Fruit fly (Drosophila melanogaster) whole organism, adult: ENCODE data around the gene RpS19b.

Source experiments
- Clk ChIP-seq: fragments of 200-800 bp; sonication (Bioruptor generic); optimal IDR thresholded peaks from 2 replicates; lab custom pipeline; 2017; ENCODE audit warnings: missing biosample characterization, missing genetic modification characterization
- Hr96 ChIP-seq: fragments of 200-800 bp; sonication (Bioruptor generic); optimal IDR thresholded peaks from 2 replicates; lab custom pipeline; 2016; ENCODE audit warnings: missing biosample characterization, missing genetic modification characterization
- bab1 ChIP-seq: fragments of 200-800 bp; sonication (Bioruptor generic); optimal IDR thresholded peaks from 3 replicates; lab custom pipeline; 2019; ENCODE audit warnings: missing biosample characterization, mild to moderate bottlenecking, missing genetic modification characterization, moderate library complexity
- cnc ChIP-seq, 2 experiments: fragments of >200 bp; optimal IDR thresholded peaks; 2 replicates each; lab custom pipeline; 2017

DNA sequence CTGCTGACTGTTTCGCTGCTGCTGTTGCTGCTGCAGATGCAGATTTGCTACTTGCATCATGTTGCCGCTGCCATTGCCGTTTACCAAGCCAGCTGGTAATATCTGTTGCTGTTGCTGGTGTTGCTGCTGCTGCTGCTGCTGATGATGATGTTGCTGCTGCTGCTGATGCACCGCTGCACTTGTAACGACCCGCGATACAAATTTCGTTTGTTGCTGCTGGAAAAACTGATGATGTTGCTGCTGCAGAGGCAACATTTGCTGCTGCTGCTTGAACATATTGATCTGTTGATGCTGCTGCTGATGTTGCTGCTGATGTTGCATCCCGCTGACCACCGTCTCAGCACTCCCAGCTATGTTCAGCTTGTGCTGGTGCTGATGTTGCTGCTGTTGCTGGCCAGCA lies 12.9 kb downstream of the RpS19b start:
- TF ChIP-seq cnc (optimal IDR thresholded peaks at IDR 0.05; lab: Kevin White, UChicago) (no peak), Hr96 (GFP tag; lab: Kevin White, UChicago) (no peak), bab1 (GFP tag; lab: Kevin White, UChicago) (no peak), Clk (GFP tag; lab: Kevin White, UChicago) (no peak)
